Worm (Caenorhabditis elegans): ENCODE results near the gene nhr-47.

- no peak for TF ChIP-seq Y53F4B.3 (GFP tag; IDR thresholded peaks at IDR 0.05)
- TF ChIP-seq hmg-1.2 (GFP tag; IDR thresholded peaks at IDR 0.05): no peak
- TF ChIP-seq nhr-179 (tag; optimal IDR thresholded peaks at IDR 0.05): no peak
- no peak for TF ChIP-seq tlf-1 (GFP tag; optimal IDR thresholded peaks at IDR 0.05)
- TF ChIP-seq sea-2 (GFP tag; IDR thresholded peaks at IDR 0.05): no peak
- TF ChIP-seq chd-7 (tag; optimal IDR thresholded peaks at IDR 0.05): no peak
Observed at ce11 chrV:5525208-5525607, 20.2 kb downstream of the nhr-47 start.
